Worm (Caenorhabditis elegans): ENCODE data around the gene aagr-3.

DNA sequence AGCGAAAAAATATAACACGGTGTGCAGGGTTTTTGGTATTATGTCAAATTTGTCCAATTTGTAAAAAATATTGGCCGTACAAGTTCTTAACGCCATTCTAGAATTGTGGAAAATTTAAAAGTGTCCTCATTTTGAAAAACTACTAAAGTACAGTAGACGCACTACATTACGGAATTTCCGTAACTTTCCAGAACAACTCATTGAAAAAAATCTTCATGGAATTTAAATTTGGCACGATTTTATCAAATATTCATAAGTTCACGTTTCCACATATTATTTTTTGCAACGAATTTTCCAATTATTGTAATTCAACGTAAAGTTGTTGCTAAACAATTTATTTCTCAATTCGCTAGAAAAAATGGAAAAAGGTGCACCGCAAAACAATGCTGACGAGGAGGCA lies 14.4 kb downstream of the aagr-3 start, which contains the start of gene F40F9.3:
- no peak for TF ChIP-seq unc-39 (tag; optimal IDR thresholded peaks at IDR 0.05)
- no peak for TF ChIP-seq daf-12 (tag; optimal IDR thresholded peaks at IDR 0.05)
- no peak for TF ChIP-seq aly-2 (tag; optimal IDR thresholded peaks at IDR 0.05)
- no peak for TF ChIP-seq nhr-25 (tag; optimal IDR thresholded peaks at IDR 0.05)
- TF ChIP-seq R02D3.7 (tag; optimal IDR thresholded peaks at IDR 0.05) = no peak
- TF ChIP-seq ztf-11 (tag; optimal IDR thresholded peaks at IDR 0.05) = no peak
- no peak for TF ChIP-seq eor-1 (tag; optimal IDR thresholded peaks at IDR 0.05)
- TF ChIP-seq ZK546.5 (tag; optimal IDR thresholded peaks at IDR 0.05) = no peak
- no peak for TF ChIP-seq nhr-28 (tag; optimal IDR thresholded peaks at IDR 0.05)
- no peak for TF ChIP-seq ama-1 (optimal IDR thresholded peaks at IDR 0.05)
- no peak for TF ChIP-seq unc-62 (GFP tag; optimal IDR thresholded peaks at IDR 0.05)
- TF ChIP-seq nhr-11 (tag; optimal IDR thresholded peaks at IDR 0.05) = no peak
- TF ChIP-seq hmg-11 (tag; optimal IDR thresholded peaks at IDR 0.05) = no peak
- no peak for TF ChIP-seq nhr-237 (tag; optimal IDR thresholded peaks at IDR 0.05)

Measured in whole organism, L3 larva.